Worm (Caenorhabditis elegans) whole organism, L4 larva: ENCODE data around the gene T21C12.8.

Experiments used
- R02D3.7 ChIP-seq: fragments of 150-350 bp; sonication (generic microtip); optimal IDR thresholded peaks from 3 replicates; lab custom pipeline; 2014; ENCODE audit warnings: missing biosample characterization, missing genetic modification characterization
- T20F7.1 ChIP-seq: fragments of 200-800 bp; sonication (Bioruptor generic); optimal IDR thresholded peaks from 2 replicates; lab custom pipeline; 2018; ENCODE audit warnings: mild to moderate bottlenecking, missing genetic modification characterization, missing compliant biosample characterization
- Y75B8A.6 ChIP-seq: fragments of 200-800 bp; sonication (Bioruptor generic); IDR thresholded peaks from 2 replicates; pipeline ENCODE4 v1.3.6; 2022; ENCODE audit warnings: missing genetic modification reagents, missing genetic modification characterization, missing compliant biosample characterization
- ZK546.5 ChIP-seq, 2 experiments: sonication (generic microtip); optimal IDR thresholded peaks; 2 replicates each; lab custom pipeline; 2017; ENCODE audit warnings: missing biosample characterization in 2 of 2, missing genetic modification characterization in 2 of 2
- aha-1 ChIP-seq: fragments of 150-350 bp; peaks from one replicate; lab custom pipeline; 2014; ENCODE audit warnings: missing biosample characterization, missing genetic modification characterization
- ceh-20 ChIP-seq: fragments of 200-800 bp; sonication (Bioruptor generic); IDR thresholded peaks from 2 replicates; pipeline ENCODE4 v1.3.6; 2022; ENCODE audit warnings: missing genetic modification reagents, missing genetic modification characterization, missing compliant biosample characterization
- ceh-28 ChIP-seq: fragments of 150-350 bp; optimal IDR thresholded peaks from 2 replicates; lab custom pipeline; 2014; ENCODE audit warnings: missing biosample characterization, missing genetic modification reagents, missing genetic modification characterization
- ceh-82 ChIP-seq: sonication (generic microtip); optimal IDR thresholded peaks from 2 replicates; lab custom pipeline; 2017; ENCODE audit warnings: missing biosample characterization, missing genetic modification characterization
- ces-1 ChIP-seq: fragments of 150-350 bp; sonication (generic microtip); optimal IDR thresholded peaks from 4 replicates; lab custom pipeline; 2014; ENCODE audit warnings: missing biosample characterization, missing genetic modification reagents, missing genetic modification characterization
- ctbp-1 ChIP-seq: fragments of 200-800 bp; sonication (Bioruptor generic); IDR thresholded peaks from 2 replicates; pipeline ENCODE4 v1.3.6; 2022; ENCODE audit warnings: missing genetic modification reagents, missing genetic modification characterization, missing compliant biosample characterization
- daf-12 ChIP-seq: fragments of 150-350 bp; optimal IDR thresholded peaks from 2 replicates; lab custom pipeline; 2014; ENCODE audit warnings: missing biosample characterization, missing genetic modification reagents, missing genetic modification characterization
- daf-8 ChIP-seq: fragments of 200-800 bp; sonication (Bioruptor generic); IDR thresholded peaks from 2 replicates; pipeline ENCODE4 v1.3.6; 2022; ENCODE audit warnings: missing genetic modification characterization, missing compliant biosample characterization
- dmd-6 ChIP-seq: fragments of 200-800 bp; sonication (Bioruptor generic); IDR thresholded peaks from 2 replicates; pipeline ENCODE4 v1.3.6; 2022; ENCODE audit warnings: missing genetic modification reagents, missing genetic modification characterization, missing compliant biosample characterization
- dpl-1 ChIP-seq: fragments of 150-350 bp; optimal IDR thresholded peaks from 2 replicates; lab custom pipeline; 2014; ENCODE audit warnings: missing biosample characterization, missing genetic modification reagents, missing genetic modification characterization
- egl-43 ChIP-seq: fragments of 200-800 bp; sonication (Bioruptor generic); IDR thresholded peaks from 2 replicates; pipeline ENCODE4 v1.3.6; 2022; ENCODE audit warnings: missing genetic modification reagents, missing genetic modification characterization, missing compliant biosample characterization
- hlh-11 ChIP-seq: fragments of 200-800 bp; sonication (Bioruptor generic); optimal IDR thresholded peaks from 2 replicates; lab custom pipeline; 2018; ENCODE audit warnings: mild to moderate bottlenecking, missing genetic modification characterization, missing compliant biosample characterization
- mep-1 ChIP-seq: fragments of 150-350 bp; sonication (generic microtip); optimal IDR thresholded peaks from 3 replicates; lab custom pipeline; 2014; ENCODE audit warnings: missing biosample characterization, missing genetic modification characterization
- mes-2 ChIP-seq: sonication (generic microtip); optimal IDR thresholded peaks from 2 replicates; lab custom pipeline; 2016; ENCODE audit warnings: missing genotype, mild to moderate bottlenecking, missing genetic modification characterization, missing compliant biosample characterization; ENCODE audit not compliant: poor library complexity, severe bottlenecking
- mxl-3 ChIP-seq: fragments of 200-800 bp; sonication (Bioruptor generic); optimal IDR thresholded peaks from 2 replicates; lab custom pipeline; 2018; ENCODE audit warnings: mild to moderate bottlenecking, missing genetic modification characterization, missing compliant biosample characterization
- nhr-11 ChIP-seq: fragments of 150-350 bp; optimal IDR thresholded peaks from 2 replicates; lab custom pipeline; 2014; ENCODE audit warnings: missing biosample characterization, missing genetic modification characterization
- nhr-111 ChIP-seq: fragments of 200-800 bp; sonication (Bioruptor generic); optimal IDR thresholded peaks from 2 replicates; lab custom pipeline; 2018; ENCODE audit warnings: mild to moderate bottlenecking, missing genetic modification characterization, missing compliant biosample characterization
- nhr-28 ChIP-seq: fragments of 150-350 bp; optimal IDR thresholded peaks from 2 replicates; lab custom pipeline; 2014; ENCODE audit warnings: missing biosample characterization, missing genetic modification characterization
- nhr-42 ChIP-seq: fragments of 200-800 bp; sonication (Bioruptor generic); IDR thresholded peaks from 2 replicates; pipeline ENCODE4 v1.3.6; 2022; ENCODE audit warnings: missing genetic modification characterization, missing compliant biosample characterization
- nhr-48 ChIP-seq: sonication (generic microtip); optimal IDR thresholded peaks from 2 replicates; lab custom pipeline; 2016; ENCODE audit warnings: mild to moderate bottlenecking, missing genetic modification characterization, missing compliant biosample characterization
- nhr-76 ChIP-seq: fragments of 150-350 bp; optimal IDR thresholded peaks from 2 replicates; lab custom pipeline; 2014; ENCODE audit warnings: missing biosample characterization, missing genetic modification characterization
- nhr-77 ChIP-seq: fragments of 150-350 bp; optimal IDR thresholded peaks from 2 replicates; lab custom pipeline; 2014; ENCODE audit warnings: missing biosample characterization, missing genetic modification characterization
- pqm-1 ChIP-seq: sonication (generic microtip); optimal IDR thresholded peaks from 2 replicates; lab custom pipeline; 2017; ENCODE audit warnings: missing biosample characterization, missing genetic modification characterization
- saeg-2 ChIP-seq: fragments of 200-800 bp; sonication (Bioruptor generic); IDR thresholded peaks from 2 replicates; pipeline ENCODE4 v1.3.6; 2022; ENCODE audit warnings: missing genetic modification reagents, missing genetic modification characterization, missing compliant biosample characterization
- skn-1 ChIP-seq: fragments of 150-350 bp; optimal IDR thresholded peaks from 2 replicates; lab custom pipeline; 2014; ENCODE audit warnings: missing biosample characterization, missing genetic modification characterization
- snpc-1.2 ChIP-seq: fragments of 200-800 bp; sonication (Bioruptor generic); IDR thresholded peaks from 2 replicates; pipeline ENCODE4 v1.3.6; 2022; ENCODE audit warnings: missing genetic modification reagents, missing genetic modification characterization, missing compliant biosample characterization
- spr-3 ChIP-seq: fragments of 200-800 bp; sonication (Bioruptor generic); optimal IDR thresholded peaks from 2 replicates; lab custom pipeline; 2018; ENCODE audit warnings: mild to moderate bottlenecking, missing genetic modification characterization, missing compliant biosample characterization
- tra-1 ChIP-seq: fragments of 200-800 bp; sonication (Bioruptor generic); IDR thresholded peaks from 2 replicates; pipeline ENCODE4 v1.3.6; 2022; ENCODE audit warnings: missing genetic modification reagents, missing genetic modification characterization, missing compliant biosample characterization
- unc-62 ChIP-seq, 3 experiments: fragments of 150-350 bp in 1 of 3; sonication (generic microtip); optimal IDR thresholded peaks in 2 of 3; peaks in 1 of 3; 1 replicate in 1 of 3; 2 replicates in 2 of 3; lab custom pipeline; 2014 to 2017; ENCODE audit warnings: missing biosample characterization in 3 of 3, missing genetic modification characterization in 3 of 3, missing genetic modification reagents in 3 of 3, missing genotype in 1 of 3
- zfp-2 ChIP-seq: sonication (generic microtip); optimal IDR thresholded peaks from 2 replicates; lab custom pipeline; 2016; ENCODE audit warnings: mild to moderate bottlenecking, missing genetic modification characterization, missing compliant biosample characterization
- zip-2 ChIP-seq: fragments of 150-350 bp; optimal IDR thresholded peaks from 2 replicates; lab custom pipeline; 2014; ENCODE audit warnings: missing biosample characterization, missing genetic modification characterization
- ztf-11 ChIP-seq: fragments of 150-350 bp; optimal IDR thresholded peaks from 2 replicates; lab custom pipeline; 2014; ENCODE audit warnings: missing biosample characterization, missing genetic modification characterization
- ztf-7 ChIP-seq: fragments of 150-350 bp; optimal IDR thresholded peaks from 2 replicates; lab custom pipeline; 2014; ENCODE audit warnings: missing biosample characterization, missing genetic modification characterization

Gene T21C12.8

DNA sequence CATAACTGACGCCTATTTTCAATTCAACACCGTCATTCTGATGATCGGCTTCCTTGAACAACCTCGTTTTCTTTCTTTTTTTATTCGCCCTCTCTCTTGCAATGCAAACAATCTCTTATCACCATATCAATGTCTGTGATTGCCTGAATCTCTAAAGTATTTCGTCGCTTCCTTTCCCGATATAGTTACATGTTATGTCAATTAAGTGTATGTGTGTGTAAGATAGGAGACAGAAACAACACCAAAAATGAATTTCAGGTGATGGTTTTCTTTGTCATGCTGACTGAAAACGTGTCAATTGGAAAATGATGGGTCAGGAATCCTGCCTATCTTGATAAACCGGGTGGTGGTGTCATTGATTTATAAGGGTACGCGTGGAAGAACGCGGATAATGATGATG is 19.5 kb downstream of the T21C12.8 start (continued):
- peak; percentile 69 for TF ChIP-seq nhr-48

ce11 chrIII:10527446-10527845 is 25.4 kb downstream of the T21C12.8 start:
- TF ChIP-seq dmd-6 (GFP tag; lab: Robert Waterston, UW) (no peak), unc-62 (GFP tag; optimal IDR thresholded peaks at IDR 0.05 in 1 of 2; lab: Kevin White, UChicago) (peak in 1 of 2 experiments; percentile 53), unc-62 (tag; optimal IDR thresholded peaks at IDR 0.05; lab: Kevin White, UChicago) (no peak), nhr-42 (GFP tag; lab: Robert Waterston, UW) (0 out of 2 replicates have a peak, but pooled peaks have one; percentile 37)

DNA sequence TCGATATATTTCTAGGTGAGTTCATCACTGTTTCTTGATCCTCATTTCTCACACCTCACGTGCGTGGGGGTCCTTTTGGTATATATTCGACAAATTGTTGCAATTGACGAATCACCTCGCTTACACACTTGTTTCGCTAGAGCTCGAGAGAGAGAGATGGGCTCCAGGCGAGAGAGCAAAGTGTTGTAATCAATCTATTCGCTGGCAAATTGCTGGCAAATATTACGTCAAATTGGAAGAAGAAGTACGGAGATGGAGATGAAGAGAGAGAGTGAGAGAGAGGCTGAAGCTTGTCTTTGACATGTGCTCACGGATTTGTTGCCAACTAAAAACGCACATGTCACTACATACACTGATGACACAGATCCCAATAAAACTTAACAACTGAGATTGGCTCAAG is 26.9 kb downstream of the T21C12.8 start:
- TF ChIP-seq nhr-42 (GFP tag; lab: Robert Waterston, UW) (no peak), aha-1 (tag; lab: Kevin White, UChicago) (peak; percentile 82), nhr-11 (peak; percentile 67), nhr-28 (no peak), hlh-11 (tag; lab: Kevin White, UChicago) (peak; percentile 27), mxl-3 (GFP tag; lab: Kevin White, UChicago) (peak; percentile 50), unc-62 (GFP tag; optimal IDR thresholded peaks at IDR 0.05 in 1 of 2; lab: Kevin White, UChicago) (peak in 1 of 2 experiments; percentile 48), unc-62 (tag; optimal IDR thresholded peaks at IDR 0.05; lab: Kevin White, UChicago) (no peak), mes-2 (tag; lab: Kevin White, UChicago) (peak; percentile 4)

- no peak for TF ChIP-seq dpl-1 (GFP tag; lab: Kevin White, UChicago)
- no peak for TF ChIP-seq saeg-2 (GFP tag; lab: Robert Waterston, UW)
- TF ChIP-seq ceh-28 (tag; lab: Kevin White, UChicago): no peak
- no peak for TF ChIP-seq ztf-7
- TF ChIP-seq zip-2 (tag; lab: Kevin White, UChicago): no peak
- no peak for TF ChIP-seq ZK546.5 (tag; optimal IDR thresholded peaks at IDR 0.05; lab: Kevin White, UChicago)
- TF ChIP-seq zfp-2 (tag; lab: Kevin White, UChicago): no peak
- no peak for TF ChIP-seq daf-8 (GFP tag; lab: Robert Waterston, UW)
- no peak for TF ChIP-seq egl-43 (GFP tag; lab: Robert Waterston, UW)
- no peak for TF ChIP-seq pqm-1
- TF ChIP-seq snpc-1.2: no peak
- no peak for TF ChIP-seq mes-2 (tag; lab: Kevin White, UChicago)
- TF ChIP-seq T20F7.1 (GFP tag; lab: Kevin White, UChicago): no peak
- TF ChIP-seq skn-1 (tag; lab: Kevin White, UChicago): no peak
- no peak for TF ChIP-seq ztf-11 (tag; lab: Kevin White, UChicago)
- TF ChIP-seq ceh-82 (tag; lab: Kevin White, UChicago): no peak
- TF ChIP-seq mxl-3 (GFP tag; lab: Kevin White, UChicago): no peak
- no peak for TF ChIP-seq spr-3 (GFP tag; lab: Kevin White, UChicago)
- TF ChIP-seq nhr-77 (tag; lab: Kevin White, UChicago): no peak
- no peak for TF ChIP-seq nhr-111 (GFP tag; lab: Kevin White, UChicago)
Observed at ce11 chrIII:10524823-10525222, 28.0 kb downstream of the T21C12.8 start.

DNA sequence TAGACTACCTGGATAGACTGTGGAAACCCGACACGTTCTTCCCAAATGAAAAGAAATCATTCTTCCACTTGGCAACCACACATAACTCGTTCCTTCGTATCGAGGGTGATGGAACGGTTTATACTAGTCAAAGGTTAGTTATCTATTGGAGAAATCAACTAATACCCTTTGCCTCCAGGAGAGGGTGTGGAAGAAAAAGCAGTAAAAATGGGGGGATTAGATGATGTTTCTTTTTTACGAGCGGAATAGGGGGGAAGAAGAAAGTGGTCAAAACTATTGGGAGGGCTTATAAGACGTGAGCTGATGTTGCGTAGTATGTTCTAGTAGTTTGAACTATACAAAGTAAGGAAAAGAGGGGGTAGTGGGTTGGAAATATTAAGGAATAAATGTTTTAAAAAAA is 29.8 kb downstream of the T21C12.8 start:
- TF ChIP-seq ces-1 (GFP tag; lab: Kevin White, UChicago) (no peak), ceh-20 (GFP tag; lab: Robert Waterston, UW) (no peak), mxl-3 (GFP tag; lab: Kevin White, UChicago) (no peak), nhr-76 (tag; lab: Kevin White, UChicago) (no peak), mep-1 (tag; lab: Kevin White, UChicago) (no peak), nhr-77 (tag; lab: Kevin White, UChicago) (no peak), tra-1 (no peak), ctbp-1 (GFP tag; lab: Robert Waterston, UW) (no peak), daf-12 (tag; lab: Kevin White, UChicago) (no peak), Y75B8A.6 (GFP tag; lab: Robert Waterston, UW) (no peak), R02D3.7 (tag; lab: Kevin White, UChicago) (no peak)
